Fruit fly (Drosophila melanogaster) S2 (cell line): ENCODE measurements around the gene cwo.

ENCODE experiments used
- CG8478 ChIP-seq: fragments of >200 bp; optimal IDR thresholded peaks from 2 replicates; lab custom pipeline; 2018
- CTCF ChIP-seq, 2 experiments: fragments of >200 bp; optimal IDR thresholded peaks; 2 replicates each; lab custom pipeline; 2018

DNA sequence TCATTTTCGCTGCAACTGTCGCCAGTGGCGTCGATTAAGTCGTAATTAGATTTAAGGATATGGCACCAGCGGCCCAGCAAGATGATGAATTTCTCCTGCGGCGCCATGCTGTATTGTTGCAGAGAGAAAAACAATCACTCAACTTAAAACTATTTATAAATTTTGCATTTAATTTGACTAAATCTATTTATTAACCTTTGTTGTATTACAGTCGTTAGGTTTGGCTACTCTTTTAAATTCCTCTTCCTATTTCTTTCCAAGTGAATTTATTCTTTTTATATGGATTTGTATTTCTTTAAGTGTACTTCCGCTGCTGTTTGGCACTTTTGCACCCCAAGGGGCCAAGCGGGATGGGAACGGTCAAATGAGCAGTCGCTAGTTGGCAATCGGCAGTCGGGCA is 60.9 kb downstream of the cwo start:
- TF ChIP-seq CG8478 (lab: Kevin White, UChicago) (no peak), CTCF (optimal IDR thresholded peaks at IDR 0.05; lab: Kevin White, UChicago) (no peak)
